Fruit fly (Drosophila melanogaster) whole organism, wandering third instar larva: Measurements from ENCODE around the gene Cow.

Experiments
- Jra ChIP-seq: sonication (Bioruptor generic); optimal IDR thresholded peaks from 2 replicates; lab custom pipeline; 2016; ENCODE audit warnings: missing biosample characterization, missing genetic modification characterization
- Vsx2 ChIP-seq: fragments of 200-300, 225-300 bp; sonication (Bioruptor generic); optimal IDR thresholded peaks from 2 replicates; lab custom pipeline; 2018; ENCODE audit warnings: missing biosample characterization, missing genetic modification characterization; ENCODE audit not compliant: partially characterized antibody
- br ChIP-seq: fragments of 200-800 bp; sonication (Bioruptor generic); optimal IDR thresholded peaks from 2 replicates; lab custom pipeline; 2016; ENCODE audit warnings: missing biosample characterization, missing genetic modification characterization
- h ChIP-seq: fragments of 200-800 bp; sonication (Bioruptor generic); optimal IDR thresholded peaks from 3 replicates; lab custom pipeline; 2016; ENCODE audit warnings: missing biosample characterization, mild to moderate bottlenecking, missing genetic modification characterization
- lola ChIP-seq: fragments of >200 bp; optimal IDR thresholded peaks from 2 replicates; lab custom pipeline; 2017; ENCODE audit warnings: missing biosample characterization, missing genetic modification characterization
- psq ChIP-seq: fragments of 200-800 bp; sonication (Bioruptor generic); optimal IDR thresholded peaks from 3 replicates; lab custom pipeline; 2017; ENCODE audit warnings: missing biosample characterization, mild to moderate bottlenecking, missing genetic modification characterization, moderate library complexity
- usp ChIP-seq: fragments of >200 bp; optimal IDR thresholded peaks from 2 replicates; lab custom pipeline; 2017; ENCODE audit warnings: missing biosample characterization, missing genetic modification characterization

DNA sequence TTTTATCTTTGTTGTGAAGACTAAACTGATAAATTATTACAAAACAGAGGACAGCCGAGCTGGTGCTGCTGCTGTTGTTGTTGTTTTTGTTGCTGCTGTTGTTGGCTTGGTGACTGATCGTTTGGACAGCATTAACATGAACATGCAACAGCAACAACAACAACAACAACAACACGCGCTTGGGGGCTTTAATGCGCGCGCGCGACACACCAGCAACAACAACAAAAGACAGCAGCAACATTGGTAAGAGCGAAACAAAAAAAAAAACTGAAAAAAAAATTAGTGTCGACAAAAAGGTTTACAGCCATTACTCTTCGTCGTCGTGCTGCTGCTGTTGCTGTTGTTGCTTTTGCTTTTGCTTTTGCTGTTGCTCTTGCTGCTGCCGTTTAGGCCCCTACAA, 18.4 kb upstream of the Cow start:
- TF ChIP-seq psq: no peak
- no peak for TF ChIP-seq Vsx2
- no peak for TF ChIP-seq usp (GFP tag; lab: Kevin White, UChicago)
- TF ChIP-seq lola (GFP tag; lab: Kevin White, UChicago): no peak
- TF ChIP-seq h (GFP tag; lab: Kevin White, UChicago): no peak
- no peak for TF ChIP-seq br (GFP tag; lab: Kevin White, UChicago)
- no peak for TF ChIP-seq Jra (GFP tag; lab: Kevin White, UChicago)
